Fruit fly (Drosophila melanogaster) whole organism, embryonic: ENCODE results near the gene Fit2.

Experiments used
- Adf1 ChIP-seq: fragments of 200-800 bp; sonication (Bioruptor generic); IDR thresholded peaks from 2 replicates; pipeline ENCODE4 v1.3.6; 2022; ENCODE audit warnings: missing biosample characterization, missing genetic modification characterization
- CG10543 ChIP-seq: fragments of 200-800 bp; sonication (Bioruptor generic); optimal IDR thresholded peaks from 3 replicates; lab custom pipeline; 2017; ENCODE audit warnings: missing biosample characterization, mild to moderate bottlenecking, missing genetic modification characterization, moderate library complexity
- CG11456 ChIP-seq: fragments of 200-800 bp; sonication (Bioruptor generic); IDR thresholded peaks from 3 replicates; pipeline ENCODE4 v1.3.6; 2022; ENCODE audit warnings: missing biosample characterization, missing genetic modification characterization
- CG12155 ChIP-seq: fragments of 200-800 bp; sonication (Bioruptor generic); optimal IDR thresholded peaks from 3 replicates; lab custom pipeline; 2016; ENCODE audit warnings: missing biosample characterization, missing genetic modification characterization
- CG13894 ChIP-seq: fragments of 200-800 bp; sonication (Bioruptor generic); optimal IDR thresholded peaks from 3 replicates; lab custom pipeline; 2018; ENCODE audit warnings: missing biosample characterization, mild to moderate bottlenecking, missing genetic modification characterization, moderate library complexity
- CG15696 ChIP-seq: fragments of 200-800 bp; sonication (Bioruptor generic); optimal IDR thresholded peaks from 2 replicates; lab custom pipeline; 2019; ENCODE audit warnings: missing biosample characterization, mild to moderate bottlenecking, missing genetic modification characterization, moderate library complexity
- CG1647 ChIP-seq: fragments of 200-800 bp; sonication (Bioruptor generic); optimal IDR thresholded peaks from 3 replicates; lab custom pipeline; 2016; ENCODE audit warnings: missing biosample characterization, missing genetic modification characterization
- CG17912 ChIP-seq: fragments of 200-800 bp; sonication (Bioruptor generic); optimal IDR thresholded peaks from 2 replicates; lab custom pipeline; 2018; ENCODE audit warnings: missing biosample characterization, mild to moderate bottlenecking, missing genetic modification characterization
- CG18262 ChIP-seq: fragments of 200-800 bp; optimal IDR thresholded peaks from 3 replicates; lab custom pipeline; 2019; ENCODE audit warnings: missing biosample characterization, mild to moderate bottlenecking, missing genetic modification characterization, moderate library complexity
- CG18599 ChIP-seq: fragments of 200-800 bp; sonication (Bioruptor generic); optimal IDR thresholded peaks from 3 replicates; lab custom pipeline; 2017; ENCODE audit warnings: missing biosample characterization, missing genetic modification characterization, mild to moderate bottlenecking, moderate library complexity, missing genetic modification reagents
- CG2875 ChIP-seq: fragments of 200-800 bp; sonication (Bioruptor generic); optimal IDR thresholded peaks from 2 replicates; lab custom pipeline; 2017; ENCODE audit warnings: missing biosample characterization, mild to moderate bottlenecking, missing genetic modification characterization, missing genetic modification reagents
- CG30403 ChIP-seq: fragments of 200-800 bp; sonication (Bioruptor generic); optimal IDR thresholded peaks from 3 replicates; lab custom pipeline; 2016; ENCODE audit warnings: missing biosample characterization, missing genetic modification characterization
- CG33557 ChIP-seq: fragments of 200-800 bp; sonication (Bioruptor generic); optimal IDR thresholded peaks from 2 replicates; lab custom pipeline; 2019; ENCODE audit warnings: missing biosample characterization, mild to moderate bottlenecking, missing genetic modification characterization, moderate library complexity
- CG3407 ChIP-seq: fragments of 200-800 bp; sonication (Bioruptor generic); optimal IDR thresholded peaks from 2 replicates; lab custom pipeline; 2018; ENCODE audit warnings: missing biosample characterization, mild to moderate bottlenecking, missing genetic modification characterization
- CG34224 ChIP-seq: fragments of 200-800 bp; sonication (Bioruptor generic); IDR thresholded peaks from 3 replicates; pipeline ENCODE4 v1.3.6; 2022; ENCODE audit warnings: missing biosample characterization, missing genetic modification characterization; ENCODE audit not compliant: partially characterized antibody
- CG42726 ChIP-seq: fragments of 200-800 bp; sonication (Bioruptor generic); IDR thresholded peaks from 2 replicates; pipeline ENCODE4 v1.3.6; 2022; ENCODE audit warnings: missing biosample characterization, missing genetic modification characterization; ENCODE audit not compliant: partially characterized antibody
- CG4424 ChIP-seq: fragments of 200-800 bp; sonication (Bioruptor generic); optimal IDR thresholded peaks from 3 replicates; lab custom pipeline; 2016; ENCODE audit warnings: missing biosample characterization, missing genetic modification characterization
- CG5245 ChIP-seq: fragments of 200-800 bp; sonication (Bioruptor generic); optimal IDR thresholded peaks from 3 replicates; lab custom pipeline; 2016; ENCODE audit warnings: missing biosample characterization, missing genetic modification characterization
- CG7928 ChIP-seq: fragments of 200-800 bp; sonication (Bioruptor generic); optimal IDR thresholded peaks from 2 replicates; lab custom pipeline; 2017; ENCODE audit warnings: missing biosample characterization, mild to moderate bottlenecking, missing genetic modification characterization
- CG8924 ChIP-seq: fragments of 200-800 bp; optimal IDR thresholded peaks from 3 replicates; lab custom pipeline; 2019; ENCODE audit warnings: missing biosample characterization, mild to moderate bottlenecking, missing genetic modification characterization, moderate library complexity
- CrebB ChIP-seq: fragments of 200-800 bp; sonication (Bioruptor generic); optimal IDR thresholded peaks from 3 replicates; lab custom pipeline; 2018; ENCODE audit warnings: missing biosample characterization, mild to moderate bottlenecking, missing genetic modification characterization
- Dek ChIP-seq: fragments of 200-800 bp; sonication (Bioruptor generic); optimal IDR thresholded peaks from 3 replicates; lab custom pipeline; 2019; ENCODE audit warnings: missing biosample characterization, mild to moderate bottlenecking, missing genetic modification characterization, moderate library complexity
- Dip2 ChIP-seq: fragments of 200-800 bp; sonication (Bioruptor generic); IDR thresholded peaks from 2 replicates; pipeline ENCODE4 v1.3.6; 2022; ENCODE audit warnings: missing biosample characterization, missing genetic modification characterization
- Hmx ChIP-seq: fragments of 200-800 bp; sonication (Bioruptor generic); optimal IDR thresholded peaks from 2 replicates; lab custom pipeline; 2016; ENCODE audit warnings: missing biosample characterization, missing genetic modification characterization
- Jarid2 ChIP-seq: fragments of 200-800 bp; sonication (Bioruptor generic); optimal IDR thresholded peaks from 3 replicates; lab custom pipeline; 2017; ENCODE audit warnings: mild to moderate bottlenecking, missing biosample characterization, missing genetic modification reagents, missing genetic modification characterization
- MESR4 ChIP-seq: fragments of 200-800 bp; sonication (Bioruptor generic); optimal IDR thresholded peaks from 2 replicates; lab custom pipeline; 2018; ENCODE audit warnings: missing biosample characterization, mild to moderate bottlenecking, missing genetic modification characterization, moderate library complexity
- NC2β ChIP-seq: fragments of 200-800 bp; sonication (Bioruptor generic); optimal IDR thresholded peaks from 2 replicates; lab custom pipeline; 2016; ENCODE audit warnings: missing biosample characterization, missing genetic modification characterization
- Nf-YC ChIP-seq: fragments of 200-800 bp; optimal IDR thresholded peaks from 3 replicates; lab custom pipeline; 2019; ENCODE audit warnings: missing biosample characterization, mild to moderate bottlenecking, missing genetic modification characterization, moderate library complexity
- PHDP ChIP-seq: fragments of 200-800 bp; sonication (Bioruptor generic); optimal IDR thresholded peaks from 3 replicates; lab custom pipeline; 2018; ENCODE audit warnings: missing biosample characterization, mild to moderate bottlenecking, missing genetic modification characterization, moderate library complexity
- Side ChIP-seq: fragments of 200-800 bp; sonication (Bioruptor generic); optimal IDR thresholded peaks from 2 replicates; lab custom pipeline; 2016; ENCODE audit warnings: missing biosample characterization, missing genetic modification characterization
- Sox100B ChIP-seq: fragments of 200-800 bp; sonication (Bioruptor generic); optimal IDR thresholded peaks from 3 replicates; lab custom pipeline; 2018; ENCODE audit warnings: missing biosample characterization, mild to moderate bottlenecking, missing genetic modification characterization
- Xbp1 ChIP-seq: fragments of 200-800 bp; sonication (Bioruptor generic); optimal IDR thresholded peaks from 3 replicates; lab custom pipeline; 2016; ENCODE audit warnings: missing biosample characterization, mild to moderate bottlenecking, missing genetic modification characterization
- ac ChIP-seq: fragments of 200-800 bp; sonication (Bioruptor generic); optimal IDR thresholded peaks from 3 replicates; lab custom pipeline; 2017; ENCODE audit warnings: missing biosample characterization, mild to moderate bottlenecking, missing genetic modification characterization
- cas ChIP-seq: fragments of 200-800 bp; sonication (Bioruptor generic); IDR thresholded peaks from 2 replicates; pipeline ENCODE4 v1.3.6; 2022; ENCODE audit warnings: missing biosample characterization, missing genetic modification characterization
- fd96Cb ChIP-seq: fragments of 200-800 bp; sonication (Bioruptor generic); optimal IDR thresholded peaks from 2 replicates; lab custom pipeline; 2018; ENCODE audit warnings: missing biosample characterization, mild to moderate bottlenecking, missing genetic modification characterization, moderate library complexity
- ind ChIP-seq: fragments of 200-800 bp; sonication (Bioruptor generic); optimal IDR thresholded peaks from 3 replicates; lab custom pipeline; 2016; ENCODE audit warnings: missing biosample characterization, missing genetic modification characterization
- mirr ChIP-seq: fragments of 200-800 bp; sonication (Bioruptor generic); optimal IDR thresholded peaks from 3 replicates; lab custom pipeline; 2018; ENCODE audit warnings: missing biosample characterization, mild to moderate bottlenecking, missing genetic modification characterization
- run ChIP-seq: fragments of 200-800 bp; sonication (Bioruptor generic); optimal IDR thresholded peaks from 3 replicates; lab custom pipeline; 2018; ENCODE audit warnings: missing biosample characterization, mild to moderate bottlenecking, missing genetic modification characterization
- sc ChIP-seq, 3 experiments: fragments of >200 bp in 2 of 3; fragments of 200-800 bp in 1 of 3; sonication (Bioruptor generic) in 1 of 3; optimal IDR thresholded peaks; 2 replicates in 2 of 3; 3 replicates in 1 of 3; lab custom pipeline; 2017; ENCODE audit warnings: mild to moderate bottlenecking in 1 of 3, missing biosample characterization in 1 of 3, missing genetic modification characterization in 1 of 3, missing genetic modification reagents in 1 of 3
- shn ChIP-seq: fragments of 200-800 bp; sonication (Bioruptor generic); optimal IDR thresholded peaks from 3 replicates; lab custom pipeline; 2016; ENCODE audit warnings: missing biosample characterization, missing genetic modification characterization
- sisA ChIP-seq: fragments of 200-800 bp; sonication (Bioruptor generic); IDR thresholded peaks from 2 replicates; pipeline ENCODE4 v1.3.6; 2022; ENCODE audit warnings: missing biosample characterization, missing genetic modification characterization
- sob ChIP-seq: fragments of 200-800 bp; sonication (Bioruptor generic); IDR thresholded peaks from 2 replicates; pipeline ENCODE4 v1.3.6; 2022; ENCODE audit warnings: missing biosample characterization, missing genetic modification characterization
- stc ChIP-seq: fragments of 200-800 bp; sonication (Bioruptor generic); IDR thresholded peaks from 2 replicates; pipeline ENCODE4 v1.3.6; 2022; ENCODE audit warnings: missing biosample characterization, missing genetic modification characterization
- stwl ChIP-seq: fragments of 200-800 bp; sonication (Bioruptor generic); optimal IDR thresholded peaks from 3 replicates; lab custom pipeline; 2018; ENCODE audit warnings: missing biosample characterization, mild to moderate bottlenecking, missing genetic modification characterization, moderate library complexity
- twi ChIP-seq: fragments of 200-800 bp; optimal IDR thresholded peaks from 2 replicates; lab custom pipeline; 2019; ENCODE audit warnings: missing biosample characterization, mild to moderate bottlenecking, missing genetic modification characterization, moderate library complexity
- tx ChIP-seq: fragments of 200-800 bp; sonication (Bioruptor generic); optimal IDR thresholded peaks from 2 replicates; lab custom pipeline; 2016; ENCODE audit warnings: missing biosample characterization, missing genetic modification characterization
- zen2 ChIP-seq: fragments of 200-800 bp; sonication (Bioruptor generic); IDR thresholded peaks from 3 replicates; pipeline ENCODE4 v1.3.6; 2022; ENCODE audit warnings: missing biosample characterization, missing genetic modification characterization; ENCODE audit not compliant: partially characterized antibody

The Fit2 gene

dm6 chr3L:17015663-17016575 lies 8.2 kb upstream of the Fit2 start, which contains the start of the genes CG6664 and CG7728 (continued):
- peak; percentile 38 for TF ChIP-seq mirr (GFP tag; lab: Kevin White, UChicago)
- no peak for TF ChIP-seq PHDP (tag; lab: Kevin White, UChicago)
- TF ChIP-seq CG7928, result peak; percentile 91
- TF ChIP-seq stc (GFP tag; lab: Robert Waterston, UW), result no peak
- TF ChIP-seq run, result no peak
- peak; percentile 74 for TF ChIP-seq sob (GFP tag; lab: Robert Waterston, UW)
- no peak for TF ChIP-seq sc (optimal IDR thresholded peaks at IDR 0.05; lab: Kevin White, UChicago)
- TF ChIP-seq sc (GFP tag; optimal IDR thresholded peaks at IDR 0.05; lab: Kevin White, UChicago), result peak; percentile 24
- TF ChIP-seq CG8924 (tag; lab: Kevin White, UChicago), result peak; percentile 47
- peak; percentile 42 for TF ChIP-seq CG15696
- no peak for TF ChIP-seq CG13894
- no peak for TF ChIP-seq Jarid2 (GFP tag; lab: Kevin White, UChicago)
- TF ChIP-seq NC2β (GFP tag; lab: Kevin White, UChicago), result no peak
- TF ChIP-seq Nf-YC (tag; lab: Kevin White, UChicago), result peak; percentile 55
- peak; percentile 20 for TF ChIP-seq fd96Cb (tag; lab: Kevin White, UChicago)
- peak; percentile 47 for TF ChIP-seq CG1647 (GFP tag; lab: Kevin White, UChicago)
- peak; percentile 36 for TF ChIP-seq tx (GFP tag; lab: Kevin White, UChicago)
- no peak for TF ChIP-seq Hmx (GFP tag; lab: Kevin White, UChicago)
- TF ChIP-seq shn, result peak; percentile 34
- TF ChIP-seq sisA, result peak; percentile 60
- TF ChIP-seq ind (GFP tag; lab: Kevin White, UChicago), result peak; percentile 45
- TF ChIP-seq CG34224 (GFP tag; lab: Robert Waterston, UW), result peak; percentile 45; the same call in 2 of the 3 replicates
- TF ChIP-seq twi, result peak; percentile 25
- no peak for TF ChIP-seq cas (GFP tag; lab: Robert Waterston, UW)
- peak; percentile 10 for TF ChIP-seq Side (GFP tag; lab: Kevin White, UChicago)
- peak; percentile 16 for TF ChIP-seq CG4424
- TF ChIP-seq MESR4, result peak; percentile 95
- TF ChIP-seq Adf1 (GFP tag; lab: Robert Waterston, UW), result no peak
- no peak for TF ChIP-seq Sox100B (GFP tag; lab: Kevin White, UChicago)
- TF ChIP-seq CG18262, result no peak
- TF ChIP-seq CG10543 (GFP tag; lab: Kevin White, UChicago), result peak; percentile 49
- peak; percentile 24 for TF ChIP-seq stwl (tag; lab: Kevin White, UChicago)
- peak; percentile 13 for TF ChIP-seq CG18599 (GFP tag; lab: Kevin White, UChicago)
- TF ChIP-seq CG11456 (GFP tag; lab: Robert Waterston, UW), result peak; percentile 74; the same call in 2 of the 3 replicates
- no peak for TF ChIP-seq zen2 (GFP tag; lab: Robert Waterston, UW)
- TF ChIP-seq Dip2 (GFP tag; lab: Robert Waterston, UW), result no peak
- TF ChIP-seq CG3407, result no peak
- TF ChIP-seq CG5245 (GFP tag; lab: Kevin White, UChicago), result no peak
- TF ChIP-seq CrebB (tag; lab: Kevin White, UChicago), result no peak
- no peak for TF ChIP-seq Dek (tag; lab: Kevin White, UChicago)
- 0 out of 2 replicates have a peak, but pooled peaks have one; percentile 47 for TF ChIP-seq CG42726 (GFP tag; lab: Robert Waterston, UW)
- peak; percentile 85 for TF ChIP-seq CG30403 (GFP tag; lab: Kevin White, UChicago)
- peak; percentile 35 for TF ChIP-seq CG12155
- TF ChIP-seq Xbp1 (GFP tag; lab: Kevin White, UChicago), result peak; percentile 60
- peak; percentile 71 for TF ChIP-seq CG17912 (GFP tag; lab: Kevin White, UChicago)
- no peak for TF ChIP-seq CG2875 (GFP tag; lab: Kevin White, UChicago)
- peak; percentile 55 for TF ChIP-seq CG33557 (GFP tag; lab: Kevin White, UChicago)
- TF ChIP-seq ac (GFP tag; lab: Kevin White, UChicago), result no peak
